Fruit fly (Drosophila melanogaster): ENCODE data around the gene Mpp6.

The Mpp6 gene

dm6 chr2L:21179615-21180031 lies 23.5 kb downstream of the Mpp6 start, which contains the start of the genes bur and Mcm10:
TSS of gene bur (minus strand) at chr2L:21179683.
TSS of gene Mcm10 (plus strand) at chr2L:21179933.
- no peak for TF ChIP-seq Sin3A (optimal IDR thresholded peaks at IDR 0.05)
- no peak for TF ChIP-seq ttk (optimal IDR thresholded peaks at IDR 0.05)
- no peak for TF ChIP-seq insv (optimal IDR thresholded peaks at IDR 0.05)
- TF ChIP-seq Myc (optimal IDR thresholded peaks at IDR 0.05) = no peak
- TF ChIP-seq h (optimal IDR thresholded peaks at IDR 0.05) = no peak
- TF ChIP-seq psq (optimal IDR thresholded peaks at IDR 0.05) = no peak

- TF ChIP-seq insv (optimal IDR thresholded peaks at IDR 0.05) = no peak
These were observed 31.7 kb downstream of the Mpp6 start for dm6 chr2L:21187753-21188152.

DNA sequence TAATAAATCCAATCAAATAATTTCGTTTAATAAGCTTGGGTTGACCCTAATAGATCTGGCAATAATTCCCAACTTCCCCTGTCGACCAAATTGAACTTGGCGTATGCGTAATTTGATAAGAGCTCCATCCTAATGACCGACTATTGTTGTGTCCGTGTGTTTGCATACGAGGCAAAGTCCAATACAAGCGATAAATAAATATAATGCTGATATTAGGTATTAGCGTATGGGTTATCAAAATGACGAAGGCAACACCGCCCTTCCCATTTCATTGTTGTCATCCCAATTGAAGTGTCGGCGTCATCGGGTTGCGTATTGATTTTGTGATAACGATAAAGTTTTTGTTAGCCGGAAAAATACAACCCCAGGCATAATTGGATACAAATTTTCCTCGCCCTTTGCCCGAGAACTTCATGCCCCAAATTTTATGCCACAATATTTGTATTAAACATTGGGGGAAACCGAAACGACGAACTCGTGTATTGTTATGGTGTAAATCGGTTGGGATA lies 33.2 kb downstream of the Mpp6 start:
- TF ChIP-seq ttk (optimal IDR thresholded peaks at IDR 0.05) (no peak), Myc (optimal IDR thresholded peaks at IDR 0.05) (no peak), psq (optimal IDR thresholded peaks at IDR 0.05) (no peak), insv (optimal IDR thresholded peaks at IDR 0.05) (no peak), Sin3A (optimal IDR thresholded peaks at IDR 0.05) (no peak), h (optimal IDR thresholded peaks at IDR 0.05) (no peak)

DNA sequence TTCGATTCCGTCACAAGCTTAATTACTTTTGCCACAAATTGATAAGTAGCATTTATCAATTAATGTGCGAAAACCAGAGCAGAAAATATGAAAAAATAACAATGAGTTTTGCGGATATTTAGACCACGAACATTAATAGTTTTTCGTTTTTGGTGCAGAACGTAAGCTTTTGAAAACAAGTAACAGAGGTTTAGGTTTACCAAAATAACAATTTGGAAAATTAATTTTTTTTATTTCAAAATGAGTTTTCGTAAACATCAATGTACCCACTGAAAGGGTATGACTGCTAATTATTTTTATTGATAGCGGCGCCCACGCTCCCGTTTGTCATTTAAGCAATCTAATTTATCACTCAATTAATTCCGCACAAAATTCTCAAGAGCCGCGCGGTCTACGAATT lies 39.2 kb downstream of the Mpp6 start:
- no peak for TF ChIP-seq psq (optimal IDR thresholded peaks at IDR 0.05)
- TF ChIP-seq Sin3A (optimal IDR thresholded peaks at IDR 0.05) = no peak

DNA sequence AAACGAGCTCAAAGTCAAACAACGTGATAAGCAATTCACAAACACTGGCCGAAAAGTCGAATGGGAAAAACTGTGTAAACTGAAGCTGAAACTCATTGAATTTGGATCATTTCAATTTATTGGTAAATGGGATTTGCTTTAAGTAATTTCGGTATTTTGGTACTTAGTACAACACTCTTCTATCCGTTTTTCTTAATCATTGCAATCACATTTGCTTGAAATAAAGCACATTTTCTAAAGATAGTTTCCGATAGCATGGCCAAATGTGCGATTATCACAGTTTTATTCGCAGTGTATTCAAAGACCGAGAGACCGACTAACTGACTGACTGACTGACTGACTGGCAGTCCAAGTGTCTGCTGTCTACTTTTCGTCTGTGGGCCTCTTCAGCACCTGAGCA lies 40.4 kb downstream of the Mpp6 start:
- no peak for TF ChIP-seq Myc (optimal IDR thresholded peaks at IDR 0.05)
- no peak for TF ChIP-seq insv (optimal IDR thresholded peaks at IDR 0.05)
- TF ChIP-seq h (optimal IDR thresholded peaks at IDR 0.05) = no peak
- TF ChIP-seq Sin3A (optimal IDR thresholded peaks at IDR 0.05) = no peak
- no peak for TF ChIP-seq psq (optimal IDR thresholded peaks at IDR 0.05)
- no peak for TF ChIP-seq ttk (optimal IDR thresholded peaks at IDR 0.05)

- no peak for TF ChIP-seq h (optimal IDR thresholded peaks at IDR 0.05)
- TF ChIP-seq Myc (optimal IDR thresholded peaks at IDR 0.05) = no peak
- no peak for TF ChIP-seq Sin3A (optimal IDR thresholded peaks at IDR 0.05)
- TF ChIP-seq ttk (optimal IDR thresholded peaks at IDR 0.05) = no peak
- TF ChIP-seq insv (optimal IDR thresholded peaks at IDR 0.05) = no peak
- TF ChIP-seq psq (optimal IDR thresholded peaks at IDR 0.05) = no peak
These were observed 41.1 kb downstream of the Mpp6 start for dm6 chr2L:21197178-21197577.

DNA sequence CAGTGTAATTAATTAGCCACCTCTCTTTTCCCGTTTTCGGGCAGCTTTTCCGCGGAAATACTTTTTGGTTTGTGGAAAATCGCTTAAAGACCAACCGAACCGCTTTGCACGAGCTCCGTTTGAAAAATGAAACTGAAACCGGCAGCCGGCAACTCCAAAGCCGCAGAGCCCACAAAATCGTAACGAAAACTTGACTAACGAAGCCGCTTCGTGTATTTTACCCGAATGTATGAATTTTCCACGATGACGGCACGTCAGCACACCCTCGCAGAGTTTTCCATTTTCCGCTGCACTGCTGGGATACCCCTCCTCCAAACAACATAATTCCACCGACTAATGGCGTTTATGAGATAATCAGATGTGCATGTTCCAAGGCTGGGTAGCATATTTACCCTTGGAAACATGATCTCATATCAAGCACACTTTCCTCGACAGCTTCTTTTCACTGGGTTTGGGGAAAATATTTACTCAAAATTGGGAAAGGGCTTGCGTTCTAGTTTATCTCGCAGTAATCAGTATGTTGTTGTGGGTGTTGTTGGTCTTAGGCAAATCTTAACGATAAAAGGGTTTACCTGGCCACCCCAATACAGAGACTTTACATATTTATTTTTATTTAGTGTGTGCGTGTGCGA lies 42.7 kb downstream of the Mpp6 start, which contains the start of gene Ret:
Gene Ret (minus strand): TSS at position 130 of the 632 bp plus-strand sequence.
- TF ChIP-seq psq (optimal IDR thresholded peaks at IDR 0.05) = no peak
- no peak for TF ChIP-seq insv (optimal IDR thresholded peaks at IDR 0.05)
- TF ChIP-seq h (optimal IDR thresholded peaks at IDR 0.05) = no peak

dm6 chr2L:21200275-21200674 lies 44.2 kb downstream of the Mpp6 start, which contains the start of gene CG31624:
TSS of gene CG31624 (minus strand) at chr2L:21200375.
- TF ChIP-seq h (optimal IDR thresholded peaks at IDR 0.05) (no peak), Myc (optimal IDR thresholded peaks at IDR 0.05) (no peak), ttk (optimal IDR thresholded peaks at IDR 0.05) (no peak), Sin3A (optimal IDR thresholded peaks at IDR 0.05) (no peak), insv (optimal IDR thresholded peaks at IDR 0.05) (no peak), psq (optimal IDR thresholded peaks at IDR 0.05) (no peak)

DNA sequence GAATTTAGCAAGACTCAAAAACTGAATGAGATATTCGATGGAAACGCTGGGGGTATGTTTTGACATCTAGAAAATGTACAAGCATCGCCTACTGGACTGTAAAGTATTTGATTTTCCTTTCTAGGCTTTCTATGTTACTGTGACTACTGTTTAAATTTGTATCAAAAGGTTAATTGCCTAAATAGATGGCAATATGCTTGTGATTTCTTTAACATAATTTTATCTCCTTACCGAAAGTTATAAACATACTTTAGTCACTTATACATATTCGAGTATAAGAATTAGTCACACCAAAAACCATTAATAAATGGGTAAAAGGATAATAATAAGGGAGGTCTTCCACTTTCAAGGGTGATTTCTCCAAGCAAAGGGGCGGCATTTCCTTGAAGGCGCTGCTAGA lies 46.6 kb downstream of the Mpp6 start, which contains the start of gene CG31988:
Gene CG31988 (minus strand): TSS at position 101 of the 400 bp plus-strand sequence.
- no peak for TF ChIP-seq psq (optimal IDR thresholded peaks at IDR 0.05)
- TF ChIP-seq Sin3A (optimal IDR thresholded peaks at IDR 0.05) = no peak
- TF ChIP-seq insv (optimal IDR thresholded peaks at IDR 0.05) = no peak
- no peak for TF ChIP-seq h (optimal IDR thresholded peaks at IDR 0.05)
- no peak for TF ChIP-seq Myc (optimal IDR thresholded peaks at IDR 0.05)
- no peak for TF ChIP-seq ttk (optimal IDR thresholded peaks at IDR 0.05)

- TF ChIP-seq ttk (optimal IDR thresholded peaks at IDR 0.05) (no peak), Sin3A (optimal IDR thresholded peaks at IDR 0.05) (no peak), psq (optimal IDR thresholded peaks at IDR 0.05) (no peak), insv (optimal IDR thresholded peaks at IDR 0.05) (no peak), Myc (optimal IDR thresholded peaks at IDR 0.05) (no peak), h (optimal IDR thresholded peaks at IDR 0.05) (no peak)
These were observed 50.1 kb downstream of the Mpp6 start, which contains the start of gene clumsy for dm6 chr2L:21206193-21206592. TSS of gene clumsy (plus strand) at chr2L:21206493.
